Worm (Caenorhabditis elegans) whole organism, late embryonic: ENCODE data around the gene Y47D3B.4.
"Not testable (repeated sequence)": the region's sequence is repeated elsewhere in the genome, so short reads cannot be mapped to it uniquely, and the experiment has no call there.

Experiments
- ama-1 ChIP-seq: fragments of 150-350 bp; optimal IDR thresholded peaks from 2 replicates; lab custom pipeline; 2014
- ceh-19 ChIP-seq: fragments of 200-800 bp; sonication (Bioruptor generic); optimal IDR thresholded peaks from 2 replicates; lab custom pipeline; 2018; ENCODE audit warnings: mild to moderate bottlenecking, missing genetic modification characterization, missing compliant biosample characterization
- dmd-4 ChIP-seq: sonication (generic microtip); optimal IDR thresholded peaks from 2 replicates; lab custom pipeline; 2016; ENCODE audit warnings: borderline replicate concordance, missing genetic modification characterization, missing compliant biosample characterization
- elt-2 ChIP-seq: sonication (generic microtip); optimal IDR thresholded peaks from 2 replicates; lab custom pipeline; 2016; ENCODE audit warnings: missing genetic modification reagents, missing genetic modification characterization, missing compliant biosample characterization
- elt-4 ChIP-seq: sonication (generic microtip); optimal IDR thresholded peaks from 2 replicates; lab custom pipeline; 2016; ENCODE audit warnings: missing genetic modification characterization, missing compliant biosample characterization
- hlh-30 ChIP-seq: sonication (generic microtip); optimal IDR thresholded peaks from 2 replicates; lab custom pipeline; 2017; ENCODE audit warnings: antibody characterized with exemption, missing genetic modification characterization, missing compliant biosample characterization; ENCODE audit not compliant: insufficient read depth
- nhr-11 ChIP-seq: fragments of 150-350 bp; optimal IDR thresholded peaks from 2 replicates; lab custom pipeline; 2014; ENCODE audit warnings: missing biosample characterization, missing genetic modification characterization
- pax-1 ChIP-seq: fragments of 150-350 bp; optimal IDR thresholded peaks from 2 replicates; lab custom pipeline; 2014; ENCODE audit warnings: missing biosample characterization, missing genetic modification characterization
- pha-4 ChIP-seq: fragments of 150-350 bp; optimal IDR thresholded peaks from 2 replicates; lab custom pipeline; 2018; ENCODE audit warnings: missing biosample characterization, missing genetic modification reagents, missing genetic modification characterization
- pqm-1 ChIP-seq: sonication (generic microtip); optimal IDR thresholded peaks from 2 replicates; lab custom pipeline; 2016; ENCODE audit warnings: missing genetic modification characterization, missing compliant biosample characterization
- tbx-7 ChIP-seq: sonication (generic microtip); optimal IDR thresholded peaks from 2 replicates; lab custom pipeline; 2016; ENCODE audit warnings: missing genotype, missing genetic modification characterization, missing compliant biosample characterization
- unc-3 ChIP-seq, 2 experiments: fragments of 200-800 bp in 1 of 2; sonication (Bioruptor generic) in 1 of 2; sonication (generic microtip) in 1 of 2; conservative IDR thresholded peaks in 1 of 2; optimal IDR thresholded peaks in 1 of 2; 2 replicates each; pipeline versions ENCODE4 v1.3.6 to Lab custom; 2016 to 2022; ENCODE audit warnings: missing compliant biosample characterization in 2 of 2, missing genetic modification characterization in 2 of 2, missing genetic modification reagents in 1 of 2

DNA sequence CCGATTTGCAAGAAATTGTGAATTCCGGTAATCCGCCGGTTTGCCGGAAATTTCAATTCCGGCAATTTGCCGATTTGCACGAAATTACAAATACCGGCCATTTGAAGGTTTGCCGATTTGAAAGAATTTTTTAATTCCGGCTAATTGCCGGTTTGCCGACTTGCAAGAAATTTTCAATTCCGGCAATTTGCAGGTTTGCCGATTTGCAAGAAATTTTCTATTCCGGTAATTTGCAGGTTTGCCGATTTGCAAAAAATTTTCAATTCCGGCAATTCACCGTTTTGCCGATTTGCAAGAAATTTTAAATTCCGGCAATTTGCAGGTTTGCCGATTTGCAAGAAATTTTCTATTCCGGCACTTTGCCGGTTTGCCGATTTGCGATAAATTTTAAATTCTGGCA, 29.7 kb downstream of the Y47D3B.4 start:
- not testable (repeated sequence) for TF ChIP-seq nhr-11 (tag; lab: Kevin White, UChicago); elt-2 (tag; lab: Kevin White, UChicago); elt-4 (tag; lab: Kevin White, UChicago); hlh-30 (tag; lab: Kevin White, UChicago); pax-1 (tag; lab: Kevin White, UChicago); pqm-1 (tag; lab: Kevin White, UChicago); ceh-19; ama-1 (lab: Kevin White, UChicago); tbx-7 (tag; lab: Kevin White, UChicago); pha-4 (tag; lab: Kevin White, UChicago); unc-3 (GFP tag; conservative IDR thresholded peaks at IDR 0.05; lab: Robert Waterston, UW); unc-3 (tag; optimal IDR thresholded peaks at IDR 0.05; lab: Kevin White, UChicago); dmd-4
